Worm (Caenorhabditis elegans): ENCODE results near the gene rfc-2.

DNA sequence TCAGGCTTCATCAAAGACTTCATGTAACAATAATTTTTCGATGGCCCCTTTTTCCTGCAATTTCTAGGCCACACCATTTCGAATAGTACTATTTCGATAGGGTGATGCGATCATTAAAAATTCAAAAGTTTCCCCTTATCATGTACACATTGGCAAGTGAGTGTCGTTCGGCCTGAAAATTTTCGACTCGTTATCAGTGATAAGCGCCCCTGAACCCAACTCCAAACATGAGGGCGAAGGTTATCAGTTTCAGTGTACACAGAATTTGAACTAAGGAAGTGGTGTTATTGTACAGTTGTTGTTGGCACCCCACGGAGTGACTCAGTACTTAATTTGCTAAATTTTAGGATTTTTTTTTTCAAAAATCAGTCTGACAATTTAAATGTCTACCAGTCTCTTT is 31.8 kb downstream of the rfc-2 start:
- no peak for TF ChIP-seq cog-1 (tag; optimal IDR thresholded peaks at IDR 0.05)
- TF ChIP-seq flt-1 (GFP tag; IDR thresholded peaks at IDR 0.05) = no peak
- TF ChIP-seq klf-2 (GFP tag; conservative IDR thresholded peaks at IDR 0.05) = no peak
- TF ChIP-seq ref-1 (GFP tag; conservative IDR thresholded peaks at IDR 0.05) = no peak
- no peak for TF ChIP-seq med-1 (GFP tag; optimal IDR thresholded peaks at IDR 0.05; ENCODE audit: insufficient read depth)
- no peak for TF ChIP-seq ztf-23 (GFP tag; IDR thresholded peaks at IDR 0.05)
- no peak for TF ChIP-seq T22C8.4 (GFP tag; IDR thresholded peaks at IDR 0.05)
- TF ChIP-seq tab-1 (GFP tag; IDR thresholded peaks at IDR 0.05) = no peak

Measured in whole organism, midembryonic.